Fruit fly (Drosophila melanogaster) Kc167 (cell line): ENCODE measurements around the gene Ubc4.

Source experiments
- Sin3A ChIP-seq: fragments of >200 bp; optimal IDR thresholded peaks from 2 replicates; lab custom pipeline; 2018; ENCODE audit warnings: missing external identifiers
- h ChIP-seq: fragments of >200 bp; optimal IDR thresholded peaks from 3 replicates; lab custom pipeline; 2018; ENCODE audit warnings: missing external identifiers
- psq ChIP-seq: fragments of >200 bp; optimal IDR thresholded peaks from 2 replicates; lab custom pipeline; 2017; ENCODE audit warnings: missing external identifiers

DNA sequence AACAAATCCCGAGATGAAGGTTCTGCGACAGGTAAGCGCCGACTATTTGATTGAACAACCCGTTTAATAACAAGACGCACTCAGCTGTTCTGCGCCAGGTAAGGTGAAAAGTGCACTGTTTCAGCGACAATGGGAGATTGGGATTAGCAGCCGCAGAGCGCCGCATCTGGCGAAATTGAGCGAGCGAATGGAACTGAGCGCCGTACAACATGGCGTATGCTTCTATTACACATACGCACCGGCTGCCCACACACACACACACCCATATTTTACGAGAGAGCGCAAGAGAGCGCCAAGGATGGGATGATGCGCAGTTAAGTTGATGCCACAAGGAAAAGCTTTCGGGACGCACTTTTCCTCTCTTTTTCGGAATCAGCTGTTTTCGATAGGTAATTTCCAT, 2.9 kb upstream of the Ubc4 start:
- TF ChIP-seq h (lab: Kevin White, UChicago) (no peak), Sin3A (lab: Kevin White, UChicago) (no peak), psq (no peak)
